Fruit fly (Drosophila melanogaster) Kc167 (cell line): Measurements from ENCODE around the gene Adi1.

ENCODE experiments used
- Myc ChIP-seq: fragments of >200 bp; optimal IDR thresholded peaks from 2 replicates; lab custom pipeline; 2017; ENCODE audit warnings: missing external identifiers
- Sin3A ChIP-seq: fragments of >200 bp; optimal IDR thresholded peaks from 2 replicates; lab custom pipeline; 2018; ENCODE audit warnings: missing external identifiers
- h ChIP-seq: fragments of >200 bp; optimal IDR thresholded peaks from 3 replicates; lab custom pipeline; 2018; ENCODE audit warnings: missing external identifiers
- insv ChIP-seq: fragments of >200 bp; optimal IDR thresholded peaks from 3 replicates; lab custom pipeline; 2018; ENCODE audit warnings: missing external identifiers
- psq ChIP-seq: fragments of >200 bp; optimal IDR thresholded peaks from 2 replicates; lab custom pipeline; 2017; ENCODE audit warnings: missing external identifiers
- ttk ChIP-seq: sonication (Bioruptor generic); optimal IDR thresholded peaks from 2 replicates; lab custom pipeline; 2017; ENCODE audit warnings: missing external identifiers

dm6 chr3L:10711352-10711751, 48.2 kb downstream of the Adi1 start:
- TF ChIP-seq Sin3A (lab: Kevin White, UChicago) (no peak), Myc (lab: Kevin White, UChicago) (no peak), psq (lab: Kevin White, UChicago) (no peak), h (lab: Kevin White, UChicago) (no peak), ttk (no peak), insv (lab: Kevin White, UChicago) (no peak)
